ENCODE assay signal across 5 fruit fly cellular contexts in genomic region chrX:21593907-21594306, dm6.
TF ChIP-seq lines count a peak whose summit lies in the region.

No protein-coding gene starts in this region.

- peak; percentile 43 for TF ChIP-seq CTCF in whole organism, embryonic (GFP tag; optimal IDR thresholded peaks at IDR 0.05; lab: Kevin White, UChicago)

TF ChIP-seq in whole organism, adult, 20 proteins besides CTCF, POLR2A, EP300 and RAD21:
- TF ChIP-seq bab1 (GFP tag; optimal IDR thresholded peaks at IDR 0.05; lab: Kevin White, UChicago) (peak; percentile 91), CG1620 (GFP tag; optimal IDR thresholded peaks at IDR 0.05; lab: Kevin White, UChicago) (no peak), CG14711 (tag; optimal IDR thresholded peaks at IDR 0.05; lab: Kevin White, UChicago) (peak; percentile 26)

TF ChIP-seq in whole organism, embryonic, 481 proteins besides CTCF, POLR2A, EP300 and RAD21 (continues in another document):
- TF ChIP-seq stc (GFP tag; IDR thresholded peaks at IDR 0.05; lab: Robert Waterston, UW) = peak; percentile 67
- TF ChIP-seq slou (GFP tag; optimal IDR thresholded peaks at IDR 0.05; lab: Kevin White, UChicago) = peak; percentile 46
- no peak for TF ChIP-seq Sin3A (optimal IDR thresholded peaks at IDR 0.05; lab: Kevin White, UChicago)
- TF ChIP-seq Kr (GFP tag; optimal IDR thresholded peaks at IDR 0.05; lab: Kevin White, UChicago) = no peak
- TF ChIP-seq trh (GFP tag; optimal IDR thresholded peaks at IDR 0.05; lab: Kevin White, UChicago) = no peak
- peak; percentile 38 for TF ChIP-seq pho (GFP tag; optimal IDR thresholded peaks at IDR 0.05; lab: Kevin White, UChicago)
- peak; percentile 78 for TF ChIP-seq slbo (GFP tag; IDR thresholded peaks at IDR 0.05; lab: Robert Waterston, UW)
- peak; percentile 43 for TF ChIP-seq CG33557 (GFP tag; optimal IDR thresholded peaks at IDR 0.05; lab: Kevin White, UChicago)
- peak; percentile 49 for TF ChIP-seq cwo (GFP tag; optimal IDR thresholded peaks at IDR 0.05; lab: Kevin White, UChicago)
- peak; percentile 50 for TF ChIP-seq CG12104 (GFP tag; optimal IDR thresholded peaks at IDR 0.05; lab: Kevin White, UChicago)
- TF ChIP-seq CG12299 (tag; optimal IDR thresholded peaks at IDR 0.05; lab: Kevin White, UChicago) = peak; percentile 54
- peak; percentile 44 for TF ChIP-seq CG3065 (GFP tag; optimal IDR thresholded peaks at IDR 0.05; lab: Kevin White, UChicago)
- TF ChIP-seq pros (GFP tag; optimal IDR thresholded peaks at IDR 0.05; lab: Kevin White, UChicago) = no peak
- peak; percentile 86 for TF ChIP-seq CG8924 (tag; optimal IDR thresholded peaks at IDR 0.05; lab: Kevin White, UChicago)
- peak; percentile 79 for TF ChIP-seq CG14441 (GFP tag; IDR thresholded peaks at IDR 0.05; lab: Robert Waterston, UW)
- peak; percentile 86 for TF ChIP-seq ranshi (GFP tag; IDR thresholded peaks at IDR 0.05; lab: Robert Waterston, UW)
- TF ChIP-seq Ets97D (GFP tag; optimal IDR thresholded peaks at IDR 0.05; lab: Kevin White, UChicago) = peak; percentile 42
- TF ChIP-seq CG18764 (GFP tag; optimal IDR thresholded peaks at IDR 0.05; lab: Kevin White, UChicago) = peak; percentile 83
- peak; percentile 84 for TF ChIP-seq CG16863 (GFP tag; optimal IDR thresholded peaks at IDR 0.05; lab: Kevin White, UChicago)
- no peak for TF ChIP-seq prd (optimal IDR thresholded peaks at IDR 0.05; lab: Kevin White, UChicago)
- peak; percentile 95 for TF ChIP-seq prd (GFP tag; IDR thresholded peaks at IDR 0.05; lab: Robert Waterston, UW)
- peak; percentile 76 for TF ChIP-seq CG18599 (GFP tag; optimal IDR thresholded peaks at IDR 0.05; lab: Kevin White, UChicago)

TF ChIP-seq in whole organism, prepupa, 60 proteins besides CTCF, POLR2A, EP300 and RAD21 (continues in another document):
- peak; percentile 73 for TF ChIP-seq CG34406 (GFP tag; optimal IDR thresholded peaks at IDR 0.05; lab: Kevin White, UChicago)
- TF ChIP-seq CG15336 (GFP tag; IDR thresholded peaks at IDR 0.05; lab: Robert Waterston, UW) = peak; percentile 90
- TF ChIP-seq CG16779 (tag; optimal IDR thresholded peaks at IDR 0.05; lab: Kevin White, UChicago) = peak; percentile 66
- peak; percentile 80 for TF ChIP-seq CG32006 (GFP tag; optimal IDR thresholded peaks at IDR 0.05; lab: Kevin White, UChicago)
- peak; percentile 76 for TF ChIP-seq spab (GFP tag; optimal IDR thresholded peaks at IDR 0.05; lab: Kevin White, UChicago)
- TF ChIP-seq Hr39 (GFP tag; optimal IDR thresholded peaks at IDR 0.05; lab: Kevin White, UChicago) = peak; percentile 69
- peak; percentile 64 for TF ChIP-seq CG6792 (GFP tag; optimal IDR thresholded peaks at IDR 0.05; lab: Kevin White, UChicago)
- TF ChIP-seq Ets21C (GFP tag; optimal IDR thresholded peaks at IDR 0.05; lab: Kevin White, UChicago) = peak; percentile 47
- peak; percentile 79 for TF ChIP-seq CG11762 (GFP tag; optimal IDR thresholded peaks at IDR 0.05; lab: Kevin White, UChicago; ENCODE audit: insufficient read depth)
- TF ChIP-seq Lpt (GFP tag; optimal IDR thresholded peaks at IDR 0.05; lab: Kevin White, UChicago) = peak; percentile 59
- no peak for TF ChIP-seq Hr38 (GFP tag; optimal IDR thresholded peaks at IDR 0.05; lab: Kevin White, UChicago)
- peak; percentile 92 for TF ChIP-seq topi (GFP tag; optimal IDR thresholded peaks at IDR 0.05; lab: Kevin White, UChicago)
- peak; percentile 89 for TF ChIP-seq Gug (GFP tag; IDR thresholded peaks at IDR 0.05; lab: Robert Waterston, UW)
- TF ChIP-seq Blimp-1 (GFP tag; optimal IDR thresholded peaks at IDR 0.05; lab: Kevin White, UChicago) = peak; percentile 53
- TF ChIP-seq Ets96B (tag; optimal IDR thresholded peaks at IDR 0.05; lab: Kevin White, UChicago) = peak; percentile 87
- peak; percentile 71 for TF ChIP-seq achi (GFP tag; optimal IDR thresholded peaks at IDR 0.05; lab: Kevin White, UChicago)
- peak; percentile 51 for TF ChIP-seq Sox15 (GFP tag; optimal IDR thresholded peaks at IDR 0.05; lab: Kevin White, UChicago)
- TF ChIP-seq Hr4 (GFP tag; optimal IDR thresholded peaks at IDR 0.05; lab: Kevin White, UChicago) = peak; percentile 82
- TF ChIP-seq CG10631 (GFP tag; optimal IDR thresholded peaks at IDR 0.05; lab: Kevin White, UChicago) = peak; percentile 82
- TF ChIP-seq fkh (GFP tag; optimal IDR thresholded peaks at IDR 0.05; lab: Kevin White, UChicago) = peak; percentile 13
- TF ChIP-seq salr (GFP tag; optimal IDR thresholded peaks at IDR 0.05; lab: Kevin White, UChicago) = peak; percentile 31 to 77
- peak; percentile 37 to 80 for TF ChIP-seq ss (GFP tag; optimal IDR thresholded peaks at IDR 0.05; lab: Kevin White, UChicago)

TF ChIP-seq in whole organism, pupa, 21 proteins besides CTCF, POLR2A, EP300 and RAD21:
- TF ChIP-seq D1 (tag; optimal IDR thresholded peaks at IDR 0.05; lab: Kevin White, UChicago) (peak; percentile 67), CG13204 (GFP tag; optimal IDR thresholded peaks at IDR 0.05; lab: Kevin White, UChicago) (no peak), rn (GFP tag; IDR thresholded peaks at IDR 0.05; lab: Robert Waterston, UW) (peak; percentile 53), CG14655 (GFP tag; optimal IDR thresholded peaks at IDR 0.05; lab: Kevin White, UChicago) (peak; percentile 92), CG10348 (GFP tag; IDR thresholded peaks at IDR 0.05; lab: Robert Waterston, UW) (no peak), gl (tag; optimal IDR thresholded peaks at IDR 0.05; lab: Kevin White, UChicago) (peak; percentile 73), CG34367 (tag; optimal IDR thresholded peaks at IDR 0.05; lab: Kevin White, UChicago) (peak; percentile 59), fd96Ca (GFP tag; IDR thresholded peaks at IDR 0.05; lab: Robert Waterston, UW) (peak; percentile 94), Pif1A (GFP tag; optimal IDR thresholded peaks at IDR 0.05; lab: Kevin White, UChicago) (peak; percentile 91), CG8159 (tag; optimal IDR thresholded peaks at IDR 0.05; lab: Kevin White, UChicago) (peak; percentile 86), CG9948 (tag; optimal IDR thresholded peaks at IDR 0.05; lab: Kevin White, UChicago) (peak; percentile 73), Pif1B (GFP tag; optimal IDR thresholded peaks at IDR 0.05; lab: Kevin White, UChicago) (peak; percentile 76), Ets98B (GFP tag; IDR thresholded peaks at IDR 0.05; lab: Robert Waterston, UW) (peak; percentile 88), CG12605 (GFP tag; IDR thresholded peaks at IDR 0.05; lab: Robert Waterston, UW) (peak; percentile 84), EcR (GFP tag; optimal IDR thresholded peaks at IDR 0.05; lab: Kevin White, UChicago) (no peak), CG17806 (tag; optimal IDR thresholded peaks at IDR 0.05; lab: Kevin White, UChicago) (peak; percentile 87), CG8301 (tag; optimal IDR thresholded peaks at IDR 0.05; lab: Kevin White, UChicago) (peak; percentile 89), CG32121 (GFP tag; IDR thresholded peaks at IDR 0.05; lab: Robert Waterston, UW) (peak; percentile 76), CG15710 (tag; optimal IDR thresholded peaks at IDR 0.05; lab: Kevin White, UChicago) (peak; percentile 64), Snoo (tag; optimal IDR thresholded peaks at IDR 0.05; lab: Kevin White, UChicago) (peak; percentile 34), CG4496 (GFP tag; IDR thresholded peaks at IDR 0.05; lab: Robert Waterston, UW) (peak; percentile 94)
TF ChIP-seq in whole organism, pupa: peak in this region for 18.

TF ChIP-seq in whole organism, wandering third instar larva, 38 proteins besides CTCF, POLR2A, EP300 and RAD21 (continues in another document):
- TF ChIP-seq CG32264 (GFP tag; optimal IDR thresholded peaks at IDR 0.05; lab: Kevin White, UChicago) (peak; percentile 27), dmrt93B (GFP tag; optimal IDR thresholded peaks at IDR 0.05; lab: Kevin White, UChicago) (peak; percentile 74), ey (GFP tag; optimal IDR thresholded peaks at IDR 0.05; lab: Kevin White, UChicago) (peak; percentile 76), sage (GFP tag; optimal IDR thresholded peaks at IDR 0.05; lab: Kevin White, UChicago) (peak; percentile 82), fru (GFP tag; optimal IDR thresholded peaks at IDR 0.05; lab: Kevin White, UChicago) (peak; percentile 93), Dif (GFP tag; optimal IDR thresholded peaks at IDR 0.05; lab: Kevin White, UChicago; ENCODE audit: partially characterized antibody) (no peak), tai (GFP tag; optimal IDR thresholded peaks at IDR 0.05; lab: Kevin White, UChicago) (no peak), foxo (GFP tag; optimal IDR thresholded peaks at IDR 0.05; lab: Kevin White, UChicago) (peak in 1 of 2 experiments; percentile 94), psq (GFP tag; optimal IDR thresholded peaks at IDR 0.05; lab: Kevin White, UChicago) (peak; percentile 68), HLH106 (tag; optimal IDR thresholded peaks at IDR 0.05; lab: Kevin White, UChicago) (peak; percentile 91), Vsx2 (GFP tag; optimal IDR thresholded peaks at IDR 0.05; lab: Kevin White, UChicago; ENCODE audit: partially characterized antibody) (no peak), Hnf4 (GFP tag; optimal IDR thresholded peaks at IDR 0.05; lab: Kevin White, UChicago) (peak; percentile 78), Hr78 (GFP tag; optimal IDR thresholded peaks at IDR 0.05; lab: Kevin White, UChicago) (no peak), Hr83 (GFP tag; optimal IDR thresholded peaks at IDR 0.05; lab: Kevin White, UChicago; ENCODE audit: poor library complexity, severe bottlenecking) (no peak), br (GFP tag; optimal IDR thresholded peaks at IDR 0.05; lab: Kevin White, UChicago) (peak; percentile 66), CG9705 (GFP tag; optimal IDR thresholded peaks at IDR 0.05; lab: Kevin White, UChicago) (peak; percentile 69), rgr (GFP tag; optimal IDR thresholded peaks at IDR 0.05; lab: Kevin White, UChicago) (peak; percentile 75), lola (GFP tag; optimal IDR thresholded peaks at IDR 0.05; lab: Kevin White, UChicago) (no peak), dsf (GFP tag; optimal IDR thresholded peaks at IDR 0.05; lab: Kevin White, UChicago; ENCODE audit: borderline replicate concordance) (no peak), brk (GFP tag; optimal IDR thresholded peaks at IDR 0.05; lab: Kevin White, UChicago) (no peak), woc (GFP tag; optimal IDR thresholded peaks at IDR 0.05; lab: Kevin White, UChicago) (peak; percentile 48), sv (GFP tag; optimal IDR thresholded peaks at IDR 0.05; lab: Kevin White, UChicago) (peak; percentile 58), h (GFP tag; optimal IDR thresholded peaks at IDR 0.05; lab: Kevin White, UChicago) (peak; percentile 95), GATAd (GFP tag; optimal IDR thresholded peaks at IDR 0.05; lab: Kevin White, UChicago) (no peak), jim (GFP tag; optimal IDR thresholded peaks at IDR 0.05; lab: Kevin White, UChicago) (no peak), usp (GFP tag; optimal IDR thresholded peaks at IDR 0.05; lab: Kevin White, UChicago) (no peak), OdsH (GFP tag; optimal IDR thresholded peaks at IDR 0.05; lab: Kevin White, UChicago) (peak; percentile 72), dl (GFP tag; optimal IDR thresholded peaks at IDR 0.05; lab: Kevin White, UChicago; ENCODE audit: insufficient read depth in 1 of 2, partially characterized antibody in 2 of 2) (no peak), Rel (GFP tag; optimal IDR thresholded peaks at IDR 0.05; lab: Kevin White, UChicago) (peak; percentile 22), Rel (tag; optimal IDR thresholded peaks at IDR 0.05; lab: Kevin White, UChicago) (peak; percentile 54)
